Fruit fly (Drosophila melanogaster): Measurements from ENCODE around the gene Actbeta.

The Actbeta gene

DNA sequence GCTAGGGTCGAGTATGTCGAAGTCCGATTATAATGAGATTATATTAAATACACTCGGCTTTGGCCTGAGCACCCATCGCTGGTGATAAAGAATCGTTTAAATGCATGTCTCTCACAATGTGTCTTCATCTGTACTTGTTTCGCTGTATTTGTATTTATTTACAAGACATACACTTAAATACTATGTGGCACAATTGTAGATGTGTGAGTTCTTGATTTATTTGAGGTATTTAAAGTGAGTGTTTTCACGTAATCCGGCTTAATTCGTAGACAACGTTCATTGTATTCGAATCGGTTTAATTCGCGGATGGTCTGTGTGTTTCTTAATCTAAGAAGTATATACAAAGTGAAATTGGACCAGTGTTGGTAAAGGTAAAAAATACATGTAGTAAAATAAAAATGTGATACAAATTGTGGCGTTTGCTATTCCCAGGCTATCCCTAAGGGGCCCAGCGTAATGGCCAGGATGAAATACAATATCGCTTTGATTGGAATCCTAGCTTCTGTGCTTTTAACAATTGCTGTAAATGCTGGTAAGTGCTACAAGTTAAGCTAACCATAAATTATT lies 19.9 kb downstream of the Actbeta start, which contains the start of gene Zyx:
TSS of gene Zyx (minus strand) at position 350 of the 567 bp plus-strand sequence.
- peak; percentile 16 for TF ChIP-seq noc (tag; optimal IDR thresholded peaks at IDR 0.05)

DNA sequence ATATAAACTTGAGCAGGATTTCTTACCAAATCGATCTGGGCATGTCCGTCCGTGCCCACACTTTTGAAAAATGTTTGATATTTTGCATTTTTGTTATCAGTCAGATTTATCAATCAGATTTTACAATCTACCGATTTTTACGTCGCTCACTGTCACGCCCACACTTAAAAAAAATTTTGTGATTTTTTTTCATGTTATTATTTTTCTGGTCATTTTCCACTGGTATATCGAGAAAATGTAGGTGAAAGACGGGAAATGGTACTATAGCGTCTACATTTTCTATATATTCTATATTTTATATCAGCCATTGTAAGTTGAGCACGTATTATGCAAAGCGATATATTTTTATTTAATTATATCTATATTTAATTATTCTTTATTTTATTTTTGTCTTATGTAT lies 20.4 kb downstream of the Actbeta start:
- no peak for TF ChIP-seq noc (tag; optimal IDR thresholded peaks at IDR 0.05)

DNA sequence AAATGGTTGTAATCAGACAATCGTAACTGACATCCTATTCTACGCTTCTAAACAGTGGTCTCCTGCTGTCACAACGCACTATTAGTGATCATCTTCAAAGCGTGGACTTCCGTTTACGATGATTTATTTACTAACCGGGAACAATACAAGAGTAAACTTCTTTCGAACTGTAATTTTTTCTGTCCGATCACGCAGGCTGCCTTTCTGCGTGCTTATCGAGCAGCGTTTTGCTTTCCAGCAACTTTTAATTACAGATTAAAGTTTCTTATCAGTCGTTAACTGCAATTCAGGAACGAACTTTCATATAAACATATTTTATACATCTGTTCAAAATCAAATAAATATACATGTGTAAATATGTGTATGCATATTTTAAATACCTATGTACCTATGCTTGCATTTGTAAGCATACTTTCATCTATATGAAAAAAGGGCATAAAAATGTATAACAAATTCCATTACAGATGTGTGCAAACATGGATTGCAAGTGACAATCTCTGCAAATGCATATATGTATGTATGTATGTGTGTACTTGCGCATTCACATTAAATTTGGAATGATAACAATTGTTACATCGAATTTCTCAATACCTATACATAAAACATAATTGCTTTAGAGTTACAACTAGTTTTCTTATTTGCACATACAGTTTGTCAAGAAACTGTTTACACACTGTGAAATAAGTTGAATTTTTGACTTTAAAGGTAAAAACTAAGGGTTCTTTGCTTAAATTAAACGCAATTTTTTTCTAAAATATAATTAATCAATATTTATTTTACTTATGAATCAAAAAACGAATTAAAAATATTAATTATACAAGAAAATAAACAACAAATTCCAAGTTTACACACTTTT lies 21.4 kb downstream of the Actbeta start:
- TF ChIP-seq noc (tag; optimal IDR thresholded peaks at IDR 0.05): no peak

DNA sequence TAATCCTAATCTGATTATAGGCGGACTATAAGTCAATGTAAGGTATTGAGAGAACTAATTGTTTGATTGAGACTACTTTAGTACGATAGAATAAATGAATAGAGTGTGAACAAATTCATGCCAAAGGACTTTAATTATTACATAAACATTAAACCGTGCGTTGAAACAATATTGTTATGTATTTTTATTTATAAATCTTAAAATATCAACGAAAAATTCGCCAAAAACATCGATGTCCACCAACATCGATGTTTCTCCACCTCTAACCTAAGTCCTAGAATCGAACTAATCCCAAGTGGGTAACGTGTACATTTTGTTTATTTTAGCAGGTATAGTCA lies 23.5 kb downstream of the Actbeta start:
- TF ChIP-seq noc (tag; optimal IDR thresholded peaks at IDR 0.05): no peak

DNA sequence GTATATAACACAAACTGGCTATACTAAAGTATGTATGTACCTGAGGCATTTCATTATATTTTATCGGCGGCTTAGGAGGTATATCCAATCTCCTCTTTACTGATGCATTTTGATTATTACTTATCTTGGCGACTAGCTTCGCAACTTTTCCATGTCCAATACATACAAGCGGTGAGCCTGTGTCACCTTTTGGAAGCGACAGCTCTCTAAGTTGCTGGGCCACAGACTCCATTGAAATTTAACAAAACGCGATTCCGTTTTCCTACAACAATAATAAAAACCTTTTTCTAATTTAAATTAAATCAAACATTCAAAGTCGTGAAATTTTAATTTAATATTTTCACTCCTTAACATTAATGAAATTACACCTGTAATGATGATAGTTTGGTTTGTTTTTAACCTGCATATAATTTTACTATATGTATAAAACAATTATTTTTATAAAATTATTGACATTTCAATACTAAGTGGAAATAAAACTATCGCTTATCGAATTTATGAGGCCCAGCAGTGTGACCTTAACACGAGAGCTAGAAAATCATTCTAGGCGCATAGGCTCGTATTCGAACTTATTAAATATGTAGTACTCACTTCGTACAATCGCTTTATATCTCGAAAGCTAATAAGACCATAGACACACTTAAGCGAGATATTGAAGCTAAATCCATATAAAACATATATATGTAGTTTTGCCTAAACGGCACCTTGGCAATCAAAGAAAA lies 24.1 kb downstream of the Actbeta start, which contains the start of gene apolpp:
TSS of gene apolpp (plus strand) at position 597 of the 722 bp plus-strand sequence.
- TF ChIP-seq noc (tag; optimal IDR thresholded peaks at IDR 0.05): no peak

DNA sequence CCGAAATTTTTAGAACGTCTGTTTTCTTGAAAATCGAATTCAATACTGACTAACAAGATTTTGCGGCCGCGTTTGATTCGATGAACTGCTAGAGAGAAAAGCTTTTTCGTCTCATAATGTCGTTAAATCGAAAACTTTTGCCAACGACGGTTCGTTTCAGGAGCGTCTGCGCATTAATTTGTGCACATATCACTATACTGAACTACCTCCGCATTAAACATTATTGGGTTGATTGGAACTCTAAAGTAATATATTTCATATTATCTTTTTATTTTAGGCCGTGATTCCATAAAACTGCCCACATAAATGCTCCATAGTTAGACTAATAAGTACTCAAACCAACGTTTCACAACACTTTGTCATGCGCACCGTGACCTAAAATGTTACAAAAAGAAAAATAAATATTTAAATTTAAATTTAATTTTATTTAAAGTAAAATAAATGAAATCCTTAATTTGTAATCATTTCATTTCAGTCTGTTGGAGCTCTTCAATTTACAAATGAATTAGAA lies 30.9 kb downstream of the Actbeta start, which contains the start of gene CaMKII:
TSS of gene CaMKII (minus strand) at position 51 of the 511 bp plus-strand sequence.
- TF ChIP-seq noc (tag; optimal IDR thresholded peaks at IDR 0.05): no peak

DNA sequence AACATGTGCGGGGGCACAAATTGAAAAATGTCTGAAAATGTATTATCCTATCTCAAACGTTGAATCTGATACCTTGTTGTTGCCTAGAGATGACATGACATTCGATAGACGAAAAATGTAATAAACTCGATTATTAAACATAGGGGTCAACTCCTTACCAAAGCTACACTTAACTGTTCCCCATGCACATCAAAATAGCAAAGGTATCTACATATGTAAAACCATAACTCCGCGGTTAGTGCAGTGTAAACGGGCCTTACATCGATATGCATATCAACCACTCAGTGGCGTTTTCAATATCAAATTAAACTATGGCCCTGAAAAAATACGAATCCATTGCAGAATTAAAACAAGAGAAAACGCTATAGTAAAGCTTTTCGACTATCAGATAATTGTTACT lies 33.3 kb downstream of the Actbeta start:
- TF ChIP-seq noc (tag; optimal IDR thresholded peaks at IDR 0.05): no peak

DNA sequence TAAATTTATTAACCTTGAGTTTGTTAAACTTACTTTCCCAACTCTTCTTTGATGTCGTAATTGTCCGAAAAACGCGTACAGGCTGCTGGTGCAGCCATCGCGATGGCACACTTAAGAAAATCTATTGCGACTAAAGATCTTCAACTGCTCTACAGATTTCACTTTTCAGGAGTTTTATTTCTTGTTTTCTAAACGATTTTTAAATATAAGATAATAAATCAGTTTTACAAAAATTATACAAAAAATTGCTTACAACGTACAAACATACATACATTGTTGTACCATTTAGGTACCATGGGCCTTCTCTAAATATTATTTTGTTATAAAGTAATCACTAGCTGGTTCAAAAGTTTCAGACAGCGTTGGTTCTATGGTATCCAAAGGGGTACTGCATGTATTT lies 34.2 kb downstream of the Actbeta start:
- no peak for TF ChIP-seq noc (tag; optimal IDR thresholded peaks at IDR 0.05)

DNA sequence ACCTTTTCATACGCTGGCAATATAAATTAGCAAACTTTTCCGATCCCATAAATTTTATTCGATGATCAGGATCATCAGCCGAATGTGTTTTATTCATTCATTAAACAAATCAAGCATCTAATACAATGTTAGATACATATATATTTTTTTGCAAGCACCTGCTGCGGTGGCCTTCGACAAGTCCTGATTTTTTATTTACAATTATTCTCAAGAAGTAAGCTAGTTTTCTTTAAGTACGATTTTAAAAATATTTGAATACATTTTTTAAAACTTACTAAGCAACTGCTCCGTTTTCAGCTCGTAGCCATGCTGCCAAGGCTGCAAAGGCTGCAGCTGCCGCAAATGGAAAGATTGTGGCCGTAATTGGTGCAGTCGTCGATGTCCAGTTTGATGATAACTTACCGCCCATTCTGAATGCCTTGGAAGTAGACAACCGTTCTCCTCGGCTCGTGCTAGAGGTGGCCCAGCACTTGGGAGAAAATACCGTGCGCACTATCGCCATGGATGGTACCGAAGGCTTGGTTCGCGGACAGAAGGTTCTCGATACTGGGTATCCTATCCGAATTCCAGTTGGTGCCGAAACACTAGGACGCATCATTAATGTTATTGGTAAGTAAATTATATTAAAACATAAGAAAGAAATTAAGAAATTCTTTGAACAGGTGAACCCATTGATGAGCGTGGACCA lies 51.8 kb downstream of the Actbeta start:
- TF ChIP-seq noc (tag; optimal IDR thresholded peaks at IDR 0.05): no peak

DNA sequence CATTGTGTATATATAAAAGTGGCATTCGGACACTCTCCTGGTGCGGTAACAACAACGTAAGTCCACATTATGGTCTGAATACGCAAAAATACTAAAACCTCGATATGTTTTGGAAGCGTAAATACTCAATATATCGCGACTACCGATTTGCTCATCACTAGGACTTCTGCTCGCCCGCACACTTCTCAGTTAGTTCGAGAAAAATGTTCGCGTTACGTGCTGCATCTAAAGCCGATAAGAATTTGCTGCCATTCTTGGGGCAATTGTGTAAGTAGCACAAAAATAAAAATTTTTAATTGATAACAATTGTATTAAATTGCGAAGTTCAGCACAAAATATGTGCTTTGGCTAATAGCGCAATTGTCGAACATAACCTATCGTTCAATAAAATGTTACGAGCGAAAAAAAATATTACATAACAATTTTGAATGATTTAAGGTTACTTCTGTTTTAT lies 52.9 kb downstream of the Actbeta start, which contains the start of gene CG11076:
TSS of gene CG11076 (minus strand) at position 71 of the 454 bp plus-strand sequence.
- no peak for TF ChIP-seq noc (tag; optimal IDR thresholded peaks at IDR 0.05)

DNA sequence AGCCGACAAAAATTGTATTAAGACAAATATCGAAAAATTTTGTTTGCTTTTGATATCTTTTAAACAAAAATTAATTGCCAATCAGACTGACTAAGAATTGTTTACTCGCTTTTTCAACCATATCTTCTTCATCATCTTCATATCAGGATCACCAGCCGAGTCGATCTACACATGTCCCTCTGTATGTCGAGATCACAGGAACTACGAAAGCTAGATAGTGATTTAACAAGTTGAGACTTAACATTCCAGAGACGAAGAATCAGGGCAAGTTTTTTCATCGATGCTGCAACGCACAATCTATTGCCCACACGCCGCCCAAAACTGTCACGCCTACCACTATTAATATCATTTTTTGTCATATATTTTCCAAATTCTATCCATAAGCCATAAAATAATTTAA lies 53.5 kb downstream of the Actbeta start, which contains the start of gene ATPsynbeta:
TSS of gene ATPsynbeta (plus strand) at position 348 of the 400 bp plus-strand sequence.
- TF ChIP-seq noc (tag; optimal IDR thresholded peaks at IDR 0.05): no peak

DNA sequence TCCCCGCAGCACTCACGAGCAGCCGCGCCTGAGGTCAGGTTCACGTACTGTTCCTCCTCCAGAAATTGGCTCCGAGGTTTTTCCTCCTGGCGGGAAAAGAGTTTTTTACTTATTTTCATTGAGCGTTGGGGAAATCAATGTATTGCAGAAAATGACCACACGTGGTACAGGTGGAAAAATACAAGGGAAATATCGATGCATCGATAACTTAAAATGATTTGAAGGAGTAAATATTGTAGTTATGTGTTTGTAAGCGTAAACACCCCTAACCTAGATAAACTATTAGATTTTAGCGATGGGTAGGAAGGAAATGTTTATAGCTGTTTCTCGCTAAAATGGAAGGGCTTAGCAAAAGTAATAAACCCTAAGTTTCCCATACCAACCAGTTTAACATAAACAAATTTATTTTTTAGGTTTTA lies 53.9 kb downstream of the Actbeta start:
- TF ChIP-seq noc (tag; optimal IDR thresholded peaks at IDR 0.05): no peak

DNA sequence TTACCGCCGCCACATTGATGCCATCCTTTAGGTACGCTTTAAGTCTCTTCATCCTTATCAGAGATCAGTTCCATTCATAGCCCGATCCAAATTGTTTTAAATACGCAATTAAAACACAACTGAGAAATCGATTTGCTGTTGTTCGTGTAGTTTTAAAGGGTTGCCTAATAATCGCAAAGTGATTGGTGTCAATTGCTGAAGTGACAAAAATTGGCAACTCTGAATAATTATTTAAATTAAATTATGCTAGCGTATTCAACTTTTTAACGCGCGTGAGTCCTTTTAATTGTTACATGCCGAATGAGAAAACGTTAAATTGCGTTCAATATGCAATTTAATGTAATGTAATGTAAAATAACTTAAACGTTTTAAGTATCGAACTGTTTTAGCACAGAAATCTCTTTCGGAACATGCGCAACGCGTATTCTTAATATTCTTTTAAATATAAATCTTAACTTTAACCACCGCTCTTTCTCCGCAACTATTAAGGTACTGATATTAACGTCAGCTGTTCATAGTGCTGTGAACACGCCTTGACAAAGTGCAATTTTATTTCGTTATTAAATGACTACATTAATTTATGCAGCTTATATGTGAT lies 55.3 kb downstream of the Actbeta start, which contains the start of gene Mpv17:
TSS of gene Mpv17 (minus strand) at position 164 of the 598 bp plus-strand sequence.
- TF ChIP-seq noc (tag; optimal IDR thresholded peaks at IDR 0.05): no peak

Data from whole organism, larva.